Worm (Caenorhabditis elegans) whole organism, midembryonic: ENCODE data around the gene rpl-23.

Experiments used
- T22C8.4 ChIP-seq: fragments of 200-800 bp; sonication (Bioruptor generic); IDR thresholded peaks from 2 replicates; pipeline ENCODE4 v1.3.6; 2022; ENCODE audit warnings: missing genetic modification characterization, missing compliant biosample characterization
- klf-2 ChIP-seq: fragments of 200-800 bp; sonication (Bioruptor generic); conservative IDR thresholded peaks from 2 replicates; pipeline ENCODE4 v1.3.6; 2022; ENCODE audit warnings: missing genetic modification reagents, missing genetic modification characterization, missing compliant biosample characterization

DNA sequence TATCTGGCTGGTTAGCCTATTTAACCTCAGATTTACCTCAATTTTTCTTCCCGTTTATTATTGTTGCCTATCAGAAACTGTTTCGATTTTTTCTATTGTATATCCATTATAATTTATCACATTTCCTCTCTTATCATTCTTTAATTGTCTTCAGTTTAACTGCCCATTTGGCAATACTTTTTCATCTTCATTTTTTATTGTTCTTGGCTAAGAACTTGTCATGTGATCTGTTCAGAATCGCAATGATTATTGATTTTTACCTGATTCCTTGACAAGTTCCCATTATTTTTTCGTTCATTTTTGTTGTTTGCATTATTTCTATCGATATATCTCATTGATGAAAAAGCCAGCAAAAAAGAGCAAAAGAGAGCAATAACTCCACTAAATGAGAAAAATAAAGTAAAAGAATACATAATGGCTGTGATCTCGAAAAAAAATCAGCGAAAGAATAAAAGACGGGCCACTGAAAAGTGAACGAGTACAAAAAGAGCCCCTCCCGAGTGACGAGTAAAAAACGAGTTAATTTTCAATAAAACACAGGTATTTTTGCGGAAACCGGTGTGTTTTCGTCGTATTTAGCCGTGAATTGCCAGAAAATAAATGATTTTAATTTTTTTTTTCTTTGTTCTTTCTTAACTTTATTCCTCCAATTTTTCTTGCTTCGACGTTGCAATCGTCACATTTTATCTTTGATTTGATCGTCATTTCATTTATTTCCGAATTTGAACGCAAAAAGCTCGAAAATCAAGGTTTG is 8.5 kb upstream of the rpl-23 start, which contains the start of gene arf-1:
- no peak for TF ChIP-seq klf-2 (GFP tag; lab: Robert Waterston, UW)
- no peak for TF ChIP-seq T22C8.4 (GFP tag; lab: Robert Waterston, UW)
